Worm (Caenorhabditis elegans): ENCODE data around the gene slc-36.3.

Gene slc-36.3

ce11 chrV:20556260-20556659, 12.3 kb upstream of the slc-36.3 start, which contains the start of gene Y38H6C.23:
Gene Y38H6C.23, minus strand, starts transcription at chrV:20556360.
- TF ChIP-seq C34B4.2 (tag; optimal IDR thresholded peaks at IDR 0.05) (no peak), unc-98 (GFP tag; IDR thresholded peaks at IDR 0.05) (no peak)

ce11 chrV:20555120-20555519, 11.1 kb upstream of the slc-36.3 start, which contains the start of gene Y38H6C.21:
Gene Y38H6C.21, minus strand, starts transcription at chrV:20555267.
- TF ChIP-seq efl-3 (GFP tag; optimal IDR thresholded peaks at IDR 0.05) (no peak), lin-15B (tag; optimal IDR thresholded peaks at IDR 0.05) (no peak), fos-1 (tag; optimal IDR thresholded peaks at IDR 0.05) (no peak), tbx-2 (tag; optimal IDR thresholded peaks at IDR 0.05) (no peak), grh-1 (GFP tag; IDR thresholded peaks at IDR 0.05) (no peak), elt-2 (tag; optimal IDR thresholded peaks at IDR 0.05) (peak; percentile 8), snu-23 (GFP tag; optimal IDR thresholded peaks at IDR 0.05) (no peak), fkh-4 (tag; optimal IDR thresholded peaks at IDR 0.05; ENCODE audit: borderline replicate concordance) (peak; percentile 76), blmp-1 (tag; optimal IDR thresholded peaks at IDR 0.05) (no peak), mab-9 (GFP tag; IDR thresholded peaks at IDR 0.05) (no peak), fkh-10 (GFP tag; optimal IDR thresholded peaks at IDR 0.05) (no peak), egl-27 (tag; optimal IDR thresholded peaks at IDR 0.05) (no peak), ceh-63 (GFP tag; optimal IDR thresholded peaks at IDR 0.05) (no peak), dsc-1 (tag; optimal IDR thresholded peaks at IDR 0.05) (peak; percentile 88), sptf-1 (tag; optimal IDR thresholded peaks at IDR 0.05) (no peak), lin-14 (GFP tag; optimal IDR thresholded peaks at IDR 0.05) (no peak), lin-35 (GFP tag; optimal IDR thresholded peaks at IDR 0.05) (no peak), nhr-71 (tag; optimal IDR thresholded peaks at IDR 0.05) (no peak)

- TF ChIP-seq mdl-1 (tag; optimal IDR thresholded peaks at IDR 0.05) (no peak), nhr-20 (tag; optimal IDR thresholded peaks at IDR 0.05) (no peak), C16A3.4 (tag; optimal IDR thresholded peaks at IDR 0.05) (no peak), nhr-77 (tag; optimal IDR thresholded peaks at IDR 0.05) (no peak), unc-98 (GFP tag; IDR thresholded peaks at IDR 0.05) (no peak), zag-1 (tag; optimal IDR thresholded peaks at IDR 0.05) (no peak), lin-14 (GFP tag; optimal IDR thresholded peaks at IDR 0.05) (no peak), fos-1 (tag; optimal IDR thresholded peaks at IDR 0.05) (no peak), elt-2 (tag; optimal IDR thresholded peaks at IDR 0.05) (no peak), xbp-1 (tag; optimal IDR thresholded peaks at IDR 0.05) (no peak), unc-62 (GFP tag; optimal IDR thresholded peaks at IDR 0.05) (no peak), fkh-10 (GFP tag; optimal IDR thresholded peaks at IDR 0.05) (no peak), nhr-12 (tag; optimal IDR thresholded peaks at IDR 0.05) (no peak), efl-1 (optimal IDR thresholded peaks at IDR 0.05) (no peak), efl-1 (GFP tag; optimal IDR thresholded peaks at IDR 0.05 in 1 of 2) (no peak), dpl-1 (GFP tag; optimal IDR thresholded peaks at IDR 0.05) (no peak), elt-3 (tag; optimal IDR thresholded peaks at IDR 0.05) (no peak), rnt-1 (tag; optimal IDR thresholded peaks at IDR 0.05) (no peak), unc-30 (tag; optimal IDR thresholded peaks at IDR 0.05) (no peak)
These were observed 9.0 kb upstream of the slc-36.3 start, which contains the start of gene vmo-1 for ce11 chrV:20552971-20553370. Gene vmo-1, minus strand, starts transcription at chrV:20553071.

ce11 chrV:20551096-20551495, 7.1 kb upstream of the slc-36.3 start, which contains the start of gene Y38H6C.20:
Gene Y38H6C.20, minus strand, starts transcription at chrV:20551196.
- TF ChIP-seq ama-1 (optimal IDR thresholded peaks at IDR 0.05), result no peak
- TF ChIP-seq tlp-1 (tag; optimal IDR thresholded peaks at IDR 0.05), result no peak
- TF ChIP-seq nhr-12 (tag; optimal IDR thresholded peaks at IDR 0.05), result no peak

- TF ChIP-seq unc-30 (tag; optimal IDR thresholded peaks at IDR 0.05) (no peak), pag-3 (tag; optimal IDR thresholded peaks at IDR 0.05; ENCODE audit: borderline replicate concordance, insufficient read depth) (no peak), nhr-84 (tag; optimal IDR thresholded peaks at IDR 0.05) (no peak), snu-23 (GFP tag; optimal IDR thresholded peaks at IDR 0.05) (no peak), xbp-1 (tag; optimal IDR thresholded peaks at IDR 0.05) (no peak), sup-37 (GFP tag; optimal IDR thresholded peaks at IDR 0.05) (no peak), swsn-7 (tag; optimal IDR thresholded peaks at IDR 0.05) (no peak), rnt-1 (tag; optimal IDR thresholded peaks at IDR 0.05) (no peak), nhr-76 (tag; optimal IDR thresholded peaks at IDR 0.05) (no peak), blmp-1 (tag; optimal IDR thresholded peaks at IDR 0.05) (no peak), elt-2 (tag; optimal IDR thresholded peaks at IDR 0.05) (no peak), elt-3 (tag; optimal IDR thresholded peaks at IDR 0.05) (no peak), ets-5 (GFP tag; IDR thresholded peaks at IDR 0.05) (no peak), C04F5.9 (tag; optimal IDR thresholded peaks at IDR 0.05) (no peak), efl-1 (optimal IDR thresholded peaks at IDR 0.05) (no peak), efl-1 (GFP tag; optimal IDR thresholded peaks at IDR 0.05 in 1 of 2) (no peak), ztf-4 (tag; optimal IDR thresholded peaks at IDR 0.05) (no peak)
These were observed 3.1 kb upstream of the slc-36.3 start, which contains the start of gene Y38H6C.18 for ce11 chrV:20547048-20547447. Gene Y38H6C.18, minus strand, starts transcription at chrV:20547148.
